Worm (Caenorhabditis elegans) whole organism, mixed stage, embryonic: Measurements from ENCODE around the gene ZK355.2.

Experiments used
- M03D4.4 ChIP-seq: sonication (generic microtip); optimal IDR thresholded peaks from 2 replicates; lab custom pipeline; 2017; ENCODE audit warnings: mild to moderate bottlenecking, missing genetic modification characterization, missing compliant biosample characterization
- bed-3 ChIP-seq: fragments of 200-800 bp; sonication (Bioruptor generic); optimal IDR thresholded peaks from 3 replicates; lab custom pipeline; 2018; ENCODE audit warnings: mild to moderate bottlenecking, missing genetic modification characterization, moderate library complexity, missing compliant biosample characterization
- blmp-1 ChIP-seq: fragments of 150-350 bp; optimal IDR thresholded peaks from 2 replicates; lab custom pipeline; 2014; ENCODE audit warnings: missing biosample characterization, missing genetic modification characterization
- ceh-39 ChIP-seq: fragments of 150-350 bp; optimal IDR thresholded peaks from 2 replicates; lab custom pipeline; 2014; ENCODE audit warnings: missing biosample characterization, missing genetic modification characterization
- ceh-43 ChIP-seq: fragments of 200-800 bp; sonication (Bioruptor generic); optimal IDR thresholded peaks from 2 replicates; lab custom pipeline; 2018; ENCODE audit warnings: mild to moderate bottlenecking, missing genetic modification characterization, moderate library complexity, missing compliant biosample characterization
- ceh-83 ChIP-seq: fragments of 200-800 bp; sonication (Bioruptor generic); optimal IDR thresholded peaks from 2 replicates; lab custom pipeline; 2018; ENCODE audit warnings: mild to moderate bottlenecking, missing genetic modification characterization, missing compliant biosample characterization
- ces-1 ChIP-seq: fragments of 150-350 bp; optimal IDR thresholded peaks from 2 replicates; lab custom pipeline; 2014; ENCODE audit warnings: missing biosample characterization, missing genetic modification reagents, missing genetic modification characterization
- cnd-1 ChIP-seq: fragments of 200-800 bp; sonication (Bioruptor generic); optimal IDR thresholded peaks from 2 replicates; lab custom pipeline; 2018; ENCODE audit warnings: mild to moderate bottlenecking, missing genetic modification characterization, missing compliant biosample characterization
- drap-1 ChIP-seq: fragments of 200-800 bp; sonication (Bioruptor generic); optimal IDR thresholded peaks from 3 replicates; lab custom pipeline; 2018; ENCODE audit warnings: mild to moderate bottlenecking, missing genetic modification characterization, missing compliant biosample characterization
- elt-1 ChIP-seq: sonication (generic microtip); optimal IDR thresholded peaks from 2 replicates; lab custom pipeline; 2017; ENCODE audit warnings: missing genetic modification characterization, mild to moderate bottlenecking, missing compliant biosample characterization, antibody characterized with exemption, moderate library complexity, borderline replicate concordance; ENCODE audit not compliant: insufficient read depth
- elt-3 ChIP-seq: fragments of 150-350 bp; optimal IDR thresholded peaks from 2 replicates; lab custom pipeline; 2014; ENCODE audit warnings: missing biosample characterization, missing genetic modification characterization
- flh-1 ChIP-seq: fragments of 200-800 bp; sonication (Bioruptor generic); optimal IDR thresholded peaks from 2 replicates; lab custom pipeline; 2018; ENCODE audit warnings: mild to moderate bottlenecking, missing genetic modification characterization, moderate library complexity, missing compliant biosample characterization
- ham-2 ChIP-seq: fragments of 200-800 bp; sonication (Bioruptor generic); optimal IDR thresholded peaks from 2 replicates; lab custom pipeline; 2018; ENCODE audit warnings: mild to moderate bottlenecking, missing genetic modification characterization, missing compliant biosample characterization
- hlh-1 ChIP-seq: fragments of 150-350 bp; optimal IDR thresholded peaks from 2 replicates; lab custom pipeline; 2014; ENCODE audit warnings: missing biosample characterization, missing genetic modification reagents, missing genetic modification characterization
- lin-13 ChIP-seq: fragments of 150-350 bp; optimal IDR thresholded peaks from 2 replicates; lab custom pipeline; 2014; ENCODE audit warnings: missing biosample characterization, missing genetic modification characterization
- lin-32 ChIP-seq: fragments of 200-800 bp; sonication (Bioruptor generic); optimal IDR thresholded peaks from 2 replicates; lab custom pipeline; 2018; ENCODE audit warnings: mild to moderate bottlenecking, missing genetic modification characterization, missing compliant biosample characterization
- lsy-2 ChIP-seq: fragments of 150-350 bp; optimal IDR thresholded peaks from 2 replicates; lab custom pipeline; 2014; ENCODE audit warnings: missing biosample characterization, missing genetic modification characterization
- mab-5 ChIP-seq: fragments of 150-350 bp; optimal IDR thresholded peaks from 2 replicates; lab custom pipeline; 2014; ENCODE audit warnings: missing biosample characterization, missing genetic modification characterization
- mep-1 ChIP-seq: fragments of 150-350 bp; optimal IDR thresholded peaks from 2 replicates; lab custom pipeline; 2017; ENCODE audit warnings: missing biosample characterization, missing genetic modification reagents, missing genetic modification characterization, inconsistent platforms
- mls-2 ChIP-seq: sonication (generic microtip); optimal IDR thresholded peaks from 2 replicates; lab custom pipeline; 2016; ENCODE audit warnings: mild to moderate bottlenecking, missing genetic modification characterization, moderate library complexity, missing compliant biosample characterization
- nhr-12 ChIP-seq: fragments of 150-350 bp; optimal IDR thresholded peaks from 2 replicates; lab custom pipeline; 2014; ENCODE audit warnings: missing biosample characterization, missing genetic modification characterization
- nhr-2 ChIP-seq: fragments of 150-350 bp; optimal IDR thresholded peaks from 2 replicates; lab custom pipeline; 2014; ENCODE audit warnings: missing biosample characterization, missing genetic modification characterization
- nhr-237 ChIP-seq: fragments of 150-350 bp; optimal IDR thresholded peaks from 2 replicates; lab custom pipeline; 2014; ENCODE audit warnings: missing biosample characterization, missing genetic modification characterization
- nhr-28 ChIP-seq: fragments of 150-350 bp; optimal IDR thresholded peaks from 2 replicates; lab custom pipeline; 2014; ENCODE audit warnings: missing biosample characterization, missing genetic modification characterization
- nhr-76 ChIP-seq: sonication (generic microtip); optimal IDR thresholded peaks from 2 replicates; lab custom pipeline; 2017; ENCODE audit warnings: missing biosample characterization, missing genetic modification characterization
- pha-4 ChIP-seq: fragments of 150-350 bp; optimal IDR thresholded peaks from 2 replicates; lab custom pipeline; 2018; ENCODE audit warnings: missing biosample characterization, missing genetic modification reagents, missing genetic modification characterization
- sem-2 ChIP-seq: fragments of 200-800 bp; sonication (Bioruptor generic); optimal IDR thresholded peaks from 2 replicates; lab custom pipeline; 2018; ENCODE audit warnings: mild to moderate bottlenecking, missing genetic modification characterization, missing compliant biosample characterization
- snpc-4 ChIP-seq: fragments of 150-350 bp; optimal IDR thresholded peaks from 2 replicates; lab custom pipeline; 2014; ENCODE audit warnings: missing biosample characterization, missing genetic modification characterization
- sptf-1 ChIP-seq: sonication (generic microtip); optimal IDR thresholded peaks from 2 replicates; lab custom pipeline; 2017; ENCODE audit warnings: mild to moderate bottlenecking, missing genetic modification characterization, moderate library complexity, missing compliant biosample characterization
- tbx-8 ChIP-seq: fragments of 200-800 bp; sonication (Bioruptor generic); optimal IDR thresholded peaks from 2 replicates; lab custom pipeline; 2018; ENCODE audit warnings: mild to moderate bottlenecking, missing genetic modification characterization, moderate library complexity, missing compliant biosample characterization
- unc-120 ChIP-seq: sonication (generic microtip); optimal IDR thresholded peaks from 2 replicates; lab custom pipeline; 2017; ENCODE audit warnings: missing genetic modification characterization, missing compliant biosample characterization; ENCODE audit not compliant: poor library complexity, severe bottlenecking
- unc-39 ChIP-seq: fragments of 150-350 bp; optimal IDR thresholded peaks from 2 replicates; lab custom pipeline; 2014; ENCODE audit warnings: missing biosample characterization, missing genetic modification characterization
- unc-62 ChIP-seq: fragments of 150-350 bp; optimal IDR thresholded peaks from 2 replicates; lab custom pipeline; 2014; ENCODE audit warnings: missing biosample characterization, missing genetic modification reagents, missing genetic modification characterization
- zip-8 ChIP-seq: fragments of 150-350 bp; optimal IDR thresholded peaks from 2 replicates; lab custom pipeline; 2014; ENCODE audit warnings: missing biosample characterization, missing genetic modification characterization
- ztf-11 ChIP-seq: fragments of 150-350 bp; optimal IDR thresholded peaks from 2 replicates; lab custom pipeline; 2014; ENCODE audit warnings: missing biosample characterization, missing genetic modification characterization

ZK355.2 gene

DNA sequence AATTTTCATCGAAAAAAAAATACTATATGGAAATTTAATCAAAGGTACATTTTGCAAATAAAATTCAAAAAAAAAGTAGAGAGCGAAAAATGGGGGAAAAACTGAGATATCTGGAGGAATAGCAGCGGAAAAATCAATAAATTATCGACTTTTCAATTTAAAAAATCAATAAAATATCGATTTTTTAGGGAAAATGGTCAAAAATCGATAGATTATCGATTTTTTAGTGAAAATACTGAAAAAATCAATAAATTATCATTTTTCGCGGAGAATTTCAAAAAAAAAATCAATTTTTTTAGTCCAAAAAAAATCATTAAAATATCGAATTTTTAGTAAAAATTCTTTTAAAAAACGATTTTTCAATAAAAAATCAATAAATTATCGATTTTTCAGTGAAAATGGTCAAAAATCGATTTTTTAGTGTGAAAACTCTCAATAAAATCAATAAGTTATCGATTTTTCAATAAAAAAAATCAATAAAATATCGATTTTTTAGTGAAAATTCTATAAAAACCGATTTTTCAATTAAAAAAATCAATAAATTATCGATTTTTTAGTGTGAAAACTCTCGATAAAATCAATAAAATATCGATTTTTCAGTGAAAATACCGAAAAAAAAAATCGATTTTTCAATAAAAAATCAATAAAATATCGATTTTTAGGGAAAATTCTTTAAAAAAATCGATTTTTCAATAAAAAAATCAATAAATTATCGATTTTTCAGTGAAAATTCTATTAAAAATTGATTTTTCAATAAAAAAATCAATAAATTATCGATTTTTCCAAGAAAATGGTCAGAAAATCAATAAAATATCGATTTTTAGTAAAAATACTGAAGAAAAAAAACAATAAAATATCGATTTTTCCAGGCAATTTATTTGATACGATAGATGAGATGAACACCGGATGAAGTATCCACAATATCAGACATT lies 37.9 kb upstream of the ZK355.2 start:
- TF ChIP-seq elt-3 (tag; lab: Kevin White, UChicago) = no peak
- no peak for TF ChIP-seq unc-62
- no peak for TF ChIP-seq flh-1 (GFP tag; lab: Kevin White, UChicago)
- TF ChIP-seq blmp-1 (tag; lab: Kevin White, UChicago) = no peak
- TF ChIP-seq lin-13 (tag; lab: Kevin White, UChicago) = no peak
- no peak for TF ChIP-seq pha-4 (tag; lab: Kevin White, UChicago)
- TF ChIP-seq nhr-76 = no peak
- TF ChIP-seq zip-8 (tag; lab: Kevin White, UChicago) = no peak
- TF ChIP-seq elt-1 (tag; lab: Kevin White, UChicago) = no peak
- TF ChIP-seq nhr-28 (tag; lab: Kevin White, UChicago) = no peak
- no peak for TF ChIP-seq ces-1 (GFP tag; lab: Kevin White, UChicago)
- TF ChIP-seq nhr-12 (tag; lab: Kevin White, UChicago) = no peak
- TF ChIP-seq mls-2 (tag; lab: Kevin White, UChicago) = no peak
- TF ChIP-seq tbx-8 (GFP tag; lab: Kevin White, UChicago) = no peak
- no peak for TF ChIP-seq unc-39 (tag; lab: Kevin White, UChicago)
- no peak for TF ChIP-seq ceh-43 (GFP tag; lab: Kevin White, UChicago)
- TF ChIP-seq sptf-1 (tag; lab: Kevin White, UChicago) = no peak
- no peak for TF ChIP-seq bed-3
- TF ChIP-seq ztf-11 (tag; lab: Kevin White, UChicago) = no peak
- TF ChIP-seq nhr-2 (tag; lab: Kevin White, UChicago) = no peak

DNA sequence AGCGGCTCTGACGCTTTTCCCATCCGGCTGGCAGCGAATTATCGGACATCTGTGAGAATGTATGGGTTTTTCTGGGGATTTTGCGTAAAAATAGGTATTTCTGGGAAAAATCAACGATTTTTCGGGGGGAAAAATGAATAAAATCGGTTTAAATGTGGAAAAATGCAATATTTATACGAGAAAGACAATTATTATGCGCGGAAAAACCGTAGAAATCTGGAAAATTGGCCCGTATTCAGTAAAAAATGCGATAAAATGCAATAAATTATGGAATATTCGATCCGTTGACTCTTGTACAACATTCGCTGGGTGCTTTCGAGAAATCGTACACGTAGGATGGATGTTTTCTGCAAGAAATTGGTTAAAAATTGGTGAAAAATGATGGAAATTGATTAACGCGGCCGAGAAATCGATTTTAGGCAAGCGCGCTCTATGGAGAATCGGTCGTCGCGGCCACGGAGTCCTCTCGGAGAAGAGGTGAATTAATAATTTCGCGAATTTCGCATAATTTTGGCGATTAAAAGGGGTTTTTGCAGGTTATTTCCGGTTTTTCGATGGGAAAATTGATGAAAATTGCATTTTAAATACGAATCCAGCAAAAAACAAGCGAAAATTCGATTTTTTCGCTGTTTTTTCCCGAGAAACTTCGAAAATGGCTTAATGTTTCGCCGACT lies 34.6 kb upstream of the ZK355.2 start, which contains the start of gene pinn-1:
Gene pinn-1 (minus strand): TSS at position 51 of the 674 bp plus-strand sequence.
- TF ChIP-seq tbx-8 (GFP tag; lab: Kevin White, UChicago) (no peak), sem-2 (GFP tag; lab: Kevin White, UChicago) (no peak), flh-1 (GFP tag; lab: Kevin White, UChicago) (no peak), lsy-2 (tag; lab: Kevin White, UChicago) (peak; percentile 69), elt-3 (tag; lab: Kevin White, UChicago) (peak; percentile 27), elt-1 (tag; lab: Kevin White, UChicago) (no peak), pha-4 (tag; lab: Kevin White, UChicago) (peak; percentile 80), mls-2 (tag; lab: Kevin White, UChicago) (peak; percentile 55), ceh-43 (GFP tag; lab: Kevin White, UChicago) (no peak), ztf-11 (tag; lab: Kevin White, UChicago) (no peak), snpc-4 (tag; lab: Kevin White, UChicago) (no peak), unc-120 (no peak), nhr-237 (peak; percentile 50), lin-13 (tag; lab: Kevin White, UChicago) (peak; percentile 88), unc-39 (tag; lab: Kevin White, UChicago) (no peak), nhr-2 (tag; lab: Kevin White, UChicago) (peak; percentile 9), M03D4.4 (tag; lab: Kevin White, UChicago) (no peak), hlh-1 (tag; lab: Kevin White, UChicago) (no peak), cnd-1 (peak; percentile 63), drap-1 (GFP tag; lab: Kevin White, UChicago) (peak; percentile 10), bed-3 (no peak), ceh-39 (tag; lab: Kevin White, UChicago) (peak; percentile 55), blmp-1 (tag; lab: Kevin White, UChicago) (no peak), nhr-28 (tag; lab: Kevin White, UChicago) (no peak), lin-32 (peak; percentile 1), zip-8 (tag; lab: Kevin White, UChicago) (no peak), ces-1 (GFP tag; lab: Kevin White, UChicago) (peak; percentile 78), sptf-1 (tag; lab: Kevin White, UChicago) (peak; percentile 76), mep-1 (tag; lab: Kevin White, UChicago) (peak; percentile 85), mab-5 (tag; lab: Kevin White, UChicago) (no peak), unc-62 (no peak), ham-2 (GFP tag; lab: Kevin White, UChicago) (no peak), nhr-12 (tag; lab: Kevin White, UChicago) (no peak), ceh-83 (no peak), nhr-76 (no peak)
- TF ChIP-seq, all 35 proteins: peak for 14
